Worm (Caenorhabditis elegans): ENCODE results near the gene Y37E11AL.3.

- TF ChIP-seq F13C5.2 (tag; optimal IDR thresholded peaks at IDR 0.05) (peak; percentile 28), ets-7 (tag; optimal IDR thresholded peaks at IDR 0.05) (no peak), aly-1 (tag; optimal IDR thresholded peaks at IDR 0.05) (no peak), tbx-37 (GFP tag; conservative IDR thresholded peaks at IDR 0.05) (no peak), ama-1 (optimal IDR thresholded peaks at IDR 0.05) (no peak), hmbx-1 (tag; optimal IDR thresholded peaks at IDR 0.05) (no peak), ceh-13 (GFP tag; optimal IDR thresholded peaks at IDR 0.05) (no peak), sea-1 (GFP tag; conservative IDR thresholded peaks at IDR 0.05) (no peak), tra-4 (tag; optimal IDR thresholded peaks at IDR 0.05) (no peak), flt-1 (GFP tag; IDR thresholded peaks at IDR 0.05) (no peak)
Observed at ce11 chrIV:3742426-3742839, 47.7 kb downstream of the Y37E11AL.3 start.
